Worm (Caenorhabditis elegans) whole organism, young adult: ENCODE data around the gene mth-2.

Source experiments
- B0035.1 ChIP-seq: sonication (generic microtip); optimal IDR thresholded peaks from 2 replicates; lab custom pipeline; 2016; ENCODE audit warnings: missing genetic modification characterization, mild to moderate bottlenecking, missing compliant biosample characterization, missing genotype, missing genetic modification reagents
- D2030.7 ChIP-seq: fragments of 200-800 bp; sonication (Bioruptor generic); IDR thresholded peaks from 2 replicates; pipeline ENCODE4 v1.3.6; 2022; ENCODE audit warnings: missing genetic modification reagents, missing genetic modification characterization, missing compliant biosample characterization
- F22D6.2 ChIP-seq: sonication (generic microtip); optimal IDR thresholded peaks from 2 replicates; lab custom pipeline; 2016; ENCODE audit warnings: mild to moderate bottlenecking, missing genetic modification characterization, missing compliant biosample characterization
- F33H1.4 ChIP-seq: fragments of 200-800 bp; sonication (Bioruptor generic); IDR thresholded peaks from 2 replicates; pipeline ENCODE4 v1.3.6; 2022; ENCODE audit warnings: missing genetic modification reagents, missing genetic modification characterization, missing compliant biosample characterization
- F37B4.10 ChIP-seq: fragments of 200-800 bp; sonication (Bioruptor generic); IDR thresholded peaks from 2 replicates; pipeline ENCODE4 v1.3.6; 2022; ENCODE audit warnings: missing genetic modification characterization, missing compliant biosample characterization
- F49E8.2 ChIP-seq: sonication (generic microtip); optimal IDR thresholded peaks from 3 replicates; lab custom pipeline; 2017; ENCODE audit warnings: missing genetic modification characterization, mild to moderate bottlenecking, missing compliant biosample characterization, antibody characterized with exemption, moderate library complexity; ENCODE audit not compliant: insufficient read depth
- F57C9.4 ChIP-seq: sonication (generic microtip); optimal IDR thresholded peaks from 2 replicates; lab custom pipeline; 2017; ENCODE audit warnings: mild to moderate bottlenecking, missing genetic modification characterization, missing compliant biosample characterization
- Y53F4B.3 ChIP-seq: fragments of 200-800 bp; sonication (Bioruptor generic); IDR thresholded peaks from 2 replicates; pipeline ENCODE4 v1.3.6; 2022; ENCODE audit warnings: missing genetic modification reagents, missing genetic modification characterization, missing compliant biosample characterization
- Y56A3A.18 ChIP-seq: fragments of 200-800 bp; sonication (Bioruptor generic); IDR thresholded peaks from 2 replicates; pipeline ENCODE4 v1.3.6; 2022; ENCODE audit warnings: missing genetic modification reagents, missing genetic modification characterization, missing compliant biosample characterization
- Y95B8A.8 ChIP-seq: fragments of 200-800 bp; sonication (Bioruptor generic); IDR thresholded peaks from 2 replicates; pipeline ENCODE4 v1.3.6; 2022; ENCODE audit warnings: missing genetic modification reagents, missing genetic modification characterization, missing compliant biosample characterization
- akir-1 ChIP-seq: fragments of 200-800 bp; sonication (Bioruptor generic); optimal IDR thresholded peaks from 2 replicates; lab custom pipeline; 2018; ENCODE audit warnings: mild to moderate bottlenecking, missing genetic modification characterization, moderate library complexity, missing compliant biosample characterization
- aptf-3 ChIP-seq: fragments of 200-800 bp; sonication (Bioruptor generic); IDR thresholded peaks from 2 replicates; pipeline ENCODE4 v1.3.6; 2022; ENCODE audit warnings: missing genetic modification characterization, missing compliant biosample characterization
- attf-3 ChIP-seq: fragments of 200-800 bp; sonication (Bioruptor generic); conservative IDR thresholded peaks from 2 replicates; pipeline ENCODE4 v1.3.6; 2022; ENCODE audit warnings: missing genetic modification reagents, missing genetic modification characterization, missing compliant biosample characterization
- attf-5 ChIP-seq: fragments of 200-800 bp; sonication (Bioruptor generic); optimal IDR thresholded peaks from 2 replicates; lab custom pipeline; 2018; ENCODE audit warnings: mild to moderate bottlenecking, missing genetic modification characterization, missing compliant biosample characterization
- bed-1 ChIP-seq: fragments of 200-800 bp; sonication (Bioruptor generic); IDR thresholded peaks from 2 replicates; pipeline ENCODE4 v1.3.6; 2022; ENCODE audit warnings: missing genetic modification reagents, missing genetic modification characterization, missing compliant biosample characterization
- ceh-91 ChIP-seq: fragments of 200-800 bp; sonication (Bioruptor generic); IDR thresholded peaks from 2 replicates; pipeline ENCODE4 v1.3.6; 2022; ENCODE audit warnings: missing genetic modification reagents, missing genetic modification characterization, missing compliant biosample characterization
- dpff-1 ChIP-seq: sonication (generic microtip); optimal IDR thresholded peaks from 2 replicates; lab custom pipeline; 2017; ENCODE audit warnings: mild to moderate bottlenecking, missing genetic modification characterization, missing compliant biosample characterization
- efl-1 ChIP-seq: fragments of 150-350 bp; optimal IDR thresholded peaks from 2 replicates; lab custom pipeline; 2014; ENCODE audit warnings: missing biosample characterization, missing genetic modification reagents, missing genetic modification characterization
- him-1 ChIP-seq: sonication (generic microtip); optimal IDR thresholded peaks from 2 replicates; lab custom pipeline; 2016; ENCODE audit warnings: missing genotype, missing genetic modification reagents, missing genetic modification characterization, missing compliant biosample characterization
- hlh-12 ChIP-seq: sonication (generic microtip); optimal IDR thresholded peaks from 2 replicates; lab custom pipeline; 2016; ENCODE audit warnings: missing genetic modification characterization, missing compliant biosample characterization
- lin-35 ChIP-seq, 3 experiments: fragments of 150-350 bp in 2 of 3; sonication (generic microtip) in 1 of 3; optimal IDR thresholded peaks; 2 replicates each; lab custom pipeline; 2014 to 2018; ENCODE audit warnings: missing biosample characterization in 3 of 3, missing genetic modification characterization in 3 of 3, missing genetic modification reagents in 3 of 3
- lin-54 ChIP-seq: fragments of 200-800 bp; sonication (Bioruptor generic); optimal IDR thresholded peaks from 2 replicates; lab custom pipeline; 2018; ENCODE audit warnings: mild to moderate bottlenecking, missing genetic modification characterization, missing compliant biosample characterization
- lsl-1 ChIP-seq: fragments of 200-800 bp; sonication (Bioruptor generic); optimal IDR thresholded peaks from 2 replicates; lab custom pipeline; 2018; ENCODE audit warnings: mild to moderate bottlenecking, missing genetic modification characterization, moderate library complexity, missing compliant biosample characterization
- madf-6 ChIP-seq: fragments of 200-800 bp; sonication (Bioruptor generic); IDR thresholded peaks from 2 replicates; pipeline ENCODE4 v1.3.6; 2022; ENCODE audit warnings: missing genetic modification reagents, missing genetic modification characterization, missing compliant biosample characterization
- madf-8 ChIP-seq: fragments of 200-800 bp; sonication (Bioruptor generic); conservative IDR thresholded peaks from 2 replicates; pipeline ENCODE4 v1.3.6; 2022; ENCODE audit warnings: missing genetic modification reagents, missing genetic modification characterization, missing compliant biosample characterization
- mcd-1 ChIP-seq: fragments of 200-800 bp; sonication (Bioruptor generic); IDR thresholded peaks from 2 replicates; pipeline ENCODE4 v1.3.6; 2022; ENCODE audit warnings: missing genetic modification reagents, missing genetic modification characterization, missing compliant biosample characterization
- mel-28 ChIP-seq: sonication (generic microtip); optimal IDR thresholded peaks from 2 replicates; lab custom pipeline; 2016; ENCODE audit warnings: borderline replicate concordance, mild to moderate bottlenecking, missing genetic modification characterization, missing compliant biosample characterization
- mxl-1 ChIP-seq: sonication (generic microtip); optimal IDR thresholded peaks from 2 replicates; lab custom pipeline; 2016; ENCODE audit warnings: missing genetic modification characterization, missing compliant biosample characterization
- nhr-27 ChIP-seq: fragments of 200-800 bp; sonication (Bioruptor generic); optimal IDR thresholded peaks from 2 replicates; lab custom pipeline; 2018; ENCODE audit warnings: mild to moderate bottlenecking, missing genetic modification characterization, moderate library complexity, missing compliant biosample characterization
- pbrm-1 ChIP-seq: fragments of 200-800 bp; sonication (Bioruptor generic); IDR thresholded peaks from 2 replicates; pipeline ENCODE4 v1.3.6; 2022; ENCODE audit warnings: missing genetic modification reagents, missing genetic modification characterization, missing compliant biosample characterization
- pha-4 ChIP-seq: fragments of 150-350 bp; sonication (generic microtip); optimal IDR thresholded peaks from 2 replicates; lab custom pipeline; 2014; ENCODE audit warnings: missing biosample characterization, missing genetic modification reagents, missing genetic modification characterization
- rec-8 ChIP-seq, 2 experiments: sonication (generic microtip); optimal IDR thresholded peaks; 2 replicates each; lab custom pipeline; 2016; ENCODE audit warnings: mild to moderate bottlenecking in 2 of 2, missing genetic modification characterization in 2 of 2, missing genetic modification reagents in 2 of 2, missing genotype in 2 of 2, missing biosample characterization in 1 of 2, missing compliant biosample characterization in 1 of 2, moderate library complexity in 1 of 2
- repo-1 ChIP-seq: sonication (generic microtip); optimal IDR thresholded peaks from 2 replicates; lab custom pipeline; 2017; ENCODE audit warnings: mild to moderate bottlenecking, missing genetic modification characterization, missing compliant biosample characterization
- rpc-1 ChIP-seq, 2 experiments: fragments of 150-350 bp in 1 of 2; sonication (generic microtip) in 1 of 2; optimal IDR thresholded peaks; 2 replicates each; lab custom pipeline; 2014 to 2018; ENCODE audit warnings: missing biosample characterization in 1 of 2, missing genetic modification characterization in 1 of 2, missing genetic modification reagents in 1 of 2, missing genotype in 1 of 2
- snpc-1.3 ChIP-seq: sonication (generic microtip); optimal IDR thresholded peaks from 2 replicates; lab custom pipeline; 2017; ENCODE audit warnings: missing genetic modification characterization, mild to moderate bottlenecking, missing compliant biosample characterization, antibody characterized with exemption, moderate library complexity, missing genotype, missing genetic modification reagents; ENCODE audit not compliant: insufficient read depth
- tbx-9 ChIP-seq: sonication (generic microtip); optimal IDR thresholded peaks from 2 replicates; lab custom pipeline; 2016; ENCODE audit warnings: borderline replicate concordance, missing genetic modification characterization, inconsistent platforms, missing compliant biosample characterization
- xnd-1 ChIP-seq: sonication (generic microtip); optimal IDR thresholded peaks from 2 replicates; lab custom pipeline; 2016; ENCODE audit warnings: missing genotype, missing genetic modification reagents, missing genetic modification characterization, missing compliant biosample characterization
- zim-3 ChIP-seq: sonication (generic microtip); optimal IDR thresholded peaks from 2 replicates; lab custom pipeline; 2017; ENCODE audit warnings: mild to moderate bottlenecking, missing genetic modification characterization, moderate library complexity, missing compliant biosample characterization
- ztf-22 ChIP-seq: fragments of 200-800 bp; sonication (Bioruptor generic); optimal IDR thresholded peaks from 2 replicates; lab custom pipeline; 2018; ENCODE audit warnings: mild to moderate bottlenecking, missing genetic modification characterization, moderate library complexity, missing compliant biosample characterization
- ztf-28 ChIP-seq: fragments of 200-800 bp; sonication (Bioruptor generic); IDR thresholded peaks from 2 replicates; pipeline ENCODE4 v1.3.6; 2022; ENCODE audit warnings: missing genetic modification reagents, missing genetic modification characterization, missing compliant biosample characterization
- ztf-3 ChIP-seq: fragments of 200-800 bp; sonication (Bioruptor generic); optimal IDR thresholded peaks from 2 replicates; lab custom pipeline; 2018; ENCODE audit warnings: mild to moderate bottlenecking, missing genetic modification characterization, missing compliant biosample characterization

Gene mth-2

DNA sequence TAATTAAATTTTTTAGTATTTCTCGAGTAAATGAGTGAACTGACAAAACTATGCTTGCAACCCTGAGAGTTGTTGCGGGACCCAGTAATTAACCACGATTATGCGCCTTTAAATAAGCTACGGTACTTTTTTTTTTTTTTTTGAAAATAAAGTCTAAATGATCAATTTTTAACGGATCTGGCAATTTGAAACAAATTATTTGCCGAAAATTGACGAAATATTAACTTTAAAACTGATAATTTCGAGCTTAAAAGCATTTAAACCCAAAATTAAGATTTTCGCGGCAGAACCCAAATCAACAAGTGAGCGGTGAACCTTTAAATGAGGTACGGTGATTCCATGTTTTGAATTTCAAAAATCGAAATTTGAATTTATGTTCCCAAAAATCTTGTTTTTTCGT is 28.4 kb upstream of the mth-2 start:
- TF ChIP-seq pha-4 (tag; lab: Kevin White, UChicago) (no peak), madf-6 (GFP tag; lab: Robert Waterston, UW) (peak; percentile 96), D2030.7 (peak; percentile 65; the same call in 1 of the 2 replicates), F57C9.4 (tag; lab: Kevin White, UChicago) (no peak), repo-1 (tag; lab: Kevin White, UChicago) (no peak), lsl-1 (peak; percentile 95), efl-1 (GFP tag; lab: Kevin White, UChicago) (peak; percentile 41), madf-8 (peak; percentile 92), F33H1.4 (GFP tag; lab: Robert Waterston, UW) (peak; percentile 92), ceh-91 (GFP tag; lab: Robert Waterston, UW) (peak; percentile 82), F49E8.2 (tag; lab: Kevin White, UChicago) (peak; percentile 25), B0035.1 (tag; lab: Kevin White, UChicago) (no peak), dpff-1 (tag; lab: Kevin White, UChicago) (no peak), tbx-9 (tag; lab: Kevin White, UChicago) (no peak), lin-54 (GFP tag; lab: Kevin White, UChicago) (peak; percentile 50), xnd-1 (tag; lab: Kevin White, UChicago) (peak; percentile 96)

DNA sequence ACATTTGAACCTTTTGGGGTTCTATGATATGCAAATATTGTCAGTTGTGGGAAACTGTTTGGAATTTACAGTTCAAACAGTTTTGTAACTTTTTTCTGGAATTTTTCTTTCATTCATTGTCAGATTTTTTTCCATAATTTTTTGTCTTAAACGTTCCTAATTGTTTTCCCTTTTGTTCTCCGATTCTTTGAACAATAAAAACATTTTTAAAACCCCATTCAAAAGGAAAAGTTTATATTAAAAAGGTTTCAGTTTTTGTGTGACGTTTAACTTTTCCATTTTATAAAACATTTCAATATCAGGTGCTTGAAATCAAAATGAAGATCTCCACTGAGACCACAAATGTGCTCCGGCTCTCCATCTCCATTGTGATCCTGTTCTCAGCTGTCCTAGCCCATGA is 24.9 kb upstream of the mth-2 start, which contains the start of gene F31D5.1:
Gene F31D5.1, plus strand, starts transcription at position 301 of the 400 bp plus-strand sequence.
- TF ChIP-seq pha-4 (tag; lab: Kevin White, UChicago) (no peak), ztf-3 (no peak), nhr-27 (tag; lab: Kevin White, UChicago) (no peak), mcd-1 (no peak)
- TF ChIP-seq, all 124 proteins: peak for 0

- TF ChIP-seq ztf-28 (GFP tag; lab: Robert Waterston, UW) (no peak), lin-54 (GFP tag; lab: Kevin White, UChicago) (no peak), ztf-22 (GFP tag; lab: Kevin White, UChicago) (no peak), lin-35 (GFP tag; optimal IDR thresholded peaks at IDR 0.05; lab: Kevin White, UChicago) (no peak), him-1 (no peak), zim-3 (tag; lab: Kevin White, UChicago) (no peak), hlh-12 (tag; lab: Kevin White, UChicago) (no peak), snpc-1.3 (tag; lab: Kevin White, UChicago) (no peak), D2030.7 (no peak), F49E8.2 (tag; lab: Kevin White, UChicago) (no peak)
Measured at ce11 chrII:4215318-4215717, 21.2 kb upstream of the mth-2 start, which contains the start of gene F31D5.2. Gene F31D5.2, plus strand, starts transcription at chrII:4215618.

- TF ChIP-seq Y56A3A.18 (GFP tag; lab: Robert Waterston, UW) (no peak), zim-3 (tag; lab: Kevin White, UChicago) (no peak), pbrm-1 (GFP tag; lab: Robert Waterston, UW) (no peak), Y95B8A.8 (GFP tag; lab: Robert Waterston, UW) (no peak), rec-8 (tag; optimal IDR thresholded peaks at IDR 0.05; lab: Kevin White, UChicago) (no peak), attf-3 (GFP tag; lab: Robert Waterston, UW) (no peak), rpc-1 (optimal IDR thresholded peaks at IDR 0.05; lab: Kevin White, UChicago) (no peak), rpc-1 (tag; optimal IDR thresholded peaks at IDR 0.05; lab: Kevin White, UChicago) (no peak), mxl-1 (tag; lab: Kevin White, UChicago) (no peak), mel-28 (tag; lab: Kevin White, UChicago) (no peak), bed-1 (GFP tag; lab: Robert Waterston, UW) (no peak), akir-1 (GFP tag; lab: Kevin White, UChicago) (no peak), aptf-3 (no peak), F22D6.2 (no peak), attf-5 (GFP tag; lab: Kevin White, UChicago) (no peak), F37B4.10 (GFP tag; lab: Robert Waterston, UW) (no peak), Y53F4B.3 (GFP tag; lab: Robert Waterston, UW) (no peak)
Measured at ce11 chrII:4211113-4211512, 17.0 kb upstream of the mth-2 start, which contains the start of gene F31D5.7. Gene F31D5.7, plus strand, starts transcription at chrII:4211413.
